Fruit fly (Drosophila melanogaster): Measurements from ENCODE around the gene Nhe3.
A peak's percentile ranks its signal among the peaks of the same experiment; 100 is the strongest.

Nhe3 gene

DNA sequence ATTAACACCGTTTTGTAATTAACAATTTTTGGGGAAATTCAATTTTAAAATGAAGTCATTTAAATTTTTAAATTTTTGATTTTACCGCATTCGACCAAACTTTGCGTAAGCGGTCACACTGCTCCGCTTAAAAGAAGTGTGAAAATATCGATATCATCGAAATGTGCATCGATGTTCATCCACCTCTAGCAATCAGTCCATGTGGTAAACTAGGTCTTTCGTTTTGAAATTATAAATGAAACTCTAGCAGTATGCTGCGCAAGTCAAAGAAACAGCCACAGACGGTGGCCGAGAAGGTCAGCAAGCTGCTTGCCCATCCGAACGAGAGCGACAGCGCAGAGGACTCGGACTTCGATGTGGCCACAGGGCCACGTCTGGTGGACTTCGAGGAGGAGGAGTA is 33.3 kb upstream of the Nhe3 start, which contains the start of gene Aatf (continued):
- TF ChIP-seq CG1647 (GFP tag; optimal IDR thresholded peaks at IDR 0.05) (no peak), CG6765 (GFP tag; optimal IDR thresholded peaks at IDR 0.05) (no peak), Gsc (GFP tag; IDR thresholded peaks at IDR 0.05) (no peak), CG4328 (GFP tag; optimal IDR thresholded peaks at IDR 0.05) (no peak), slou (GFP tag; optimal IDR thresholded peaks at IDR 0.05) (no peak), Dfd (GFP tag; optimal IDR thresholded peaks at IDR 0.05) (no peak), grau (tag; optimal IDR thresholded peaks at IDR 0.05) (no peak), gce (GFP tag; IDR thresholded peaks at IDR 0.05) (no peak), CG17328 (GFP tag; IDR thresholded peaks at IDR 0.05) (no peak), Drgx (GFP tag; IDR thresholded peaks at IDR 0.05) (no peak), CG18476 (GFP tag; optimal IDR thresholded peaks at IDR 0.05) (no peak), mld (GFP tag; IDR thresholded peaks at IDR 0.05; ENCODE audit: partially characterized antibody) (peak; percentile 60; the same call in 1 of the 3 replicates), bcd (GFP tag; optimal IDR thresholded peaks at IDR 0.05) (no peak), yki (optimal IDR thresholded peaks at IDR 0.05) (no peak), repo (GFP tag; optimal IDR thresholded peaks at IDR 0.05) (no peak), Dip2 (GFP tag; IDR thresholded peaks at IDR 0.05) (no peak), schlank (tag; optimal IDR thresholded peaks at IDR 0.05) (no peak), CG15696 (tag; optimal IDR thresholded peaks at IDR 0.05) (no peak), br (optimal IDR thresholded peaks at IDR 0.05) (no peak), CG43689 (GFP tag; IDR thresholded peaks at IDR 0.05) (no peak), BEAF-32 (GFP tag; optimal IDR thresholded peaks at IDR 0.05) (peak; percentile 88), fd64A (GFP tag; optimal IDR thresholded peaks at IDR 0.05) (no peak), Aef1 (GFP tag; IDR thresholded peaks at IDR 0.05) (no peak), TFAM (GFP tag; optimal IDR thresholded peaks at IDR 0.05) (no peak), CG34376 (GFP tag; optimal IDR thresholded peaks at IDR 0.05) (no peak), CG2120 (GFP tag; optimal IDR thresholded peaks at IDR 0.05) (peak; percentile 7), CG30403 (GFP tag; optimal IDR thresholded peaks at IDR 0.05) (no peak), CG15514 (GFP tag; optimal IDR thresholded peaks at IDR 0.05) (peak; percentile 71), zfh2 (GFP tag; optimal IDR thresholded peaks at IDR 0.05) (no peak), CG7556 (GFP tag; optimal IDR thresholded peaks at IDR 0.05) (no peak), Lim3 (GFP tag; IDR thresholded peaks at IDR 0.05) (no peak), p53 (GFP tag; optimal IDR thresholded peaks at IDR 0.05) (no peak), D19B (GFP tag; optimal IDR thresholded peaks at IDR 0.05) (no peak), PHDP (tag; optimal IDR thresholded peaks at IDR 0.05) (no peak), Hr3 (GFP tag; optimal IDR thresholded peaks at IDR 0.05) (no peak), CG11398 (GFP tag; optimal IDR thresholded peaks at IDR 0.05) (no peak), YL-1 (GFP tag; optimal IDR thresholded peaks at IDR 0.05) (peak; percentile 63), CG11695 (GFP tag; IDR thresholded peaks at IDR 0.05) (no peak), pb (GFP tag; optimal IDR thresholded peaks at IDR 0.05) (no peak), vnd (GFP tag; IDR thresholded peaks at IDR 0.05; ENCODE audit: partially characterized antibody) (peak; percentile 64), CG7372 (GFP tag; IDR thresholded peaks at IDR 0.05) (no peak), Camta (GFP tag; optimal IDR thresholded peaks at IDR 0.05) (no peak), CG11085 (GFP tag; IDR thresholded peaks at IDR 0.05) (no peak), CG32767 (GFP tag; IDR thresholded peaks at IDR 0.05) (no peak), CG13123 (GFP tag; optimal IDR thresholded peaks at IDR 0.05) (no peak), sob (GFP tag; IDR thresholded peaks at IDR 0.05) (no peak), so (GFP tag; IDR thresholded peaks at IDR 0.05) (no peak), caup (GFP tag; optimal IDR thresholded peaks at IDR 0.05; ENCODE audit: severe bottlenecking) (no peak), gfzf (GFP tag; optimal IDR thresholded peaks at IDR 0.05) (peak; percentile 64), CG4730 (GFP tag; IDR thresholded peaks at IDR 0.05) (no peak), CG12104 (GFP tag; optimal IDR thresholded peaks at IDR 0.05) (no peak), CG8388 (GFP tag; optimal IDR thresholded peaks at IDR 0.05) (no peak), sd (tag; optimal IDR thresholded peaks at IDR 0.05) (peak; percentile 55)
